Fruit fly (Drosophila melanogaster) whole organism: ENCODE measurements around the gene CG32037.

Experiments
- CG8478 ChIP-seq: fragments of >200 bp; optimal IDR thresholded peaks from 2 replicates; lab custom pipeline; 2018; ENCODE audit warnings: inconsistent platforms
- psq ChIP-seq: fragments of >200 bp; optimal IDR thresholded peaks from 2 replicates; lab custom pipeline; 2017
- usp ChIP-seq: fragments of >200 bp; optimal IDR thresholded peaks from 2 replicates; lab custom pipeline; 2017; ENCODE audit warnings: missing biosample characterization, missing genetic modification characterization, mixed read lengths

DNA sequence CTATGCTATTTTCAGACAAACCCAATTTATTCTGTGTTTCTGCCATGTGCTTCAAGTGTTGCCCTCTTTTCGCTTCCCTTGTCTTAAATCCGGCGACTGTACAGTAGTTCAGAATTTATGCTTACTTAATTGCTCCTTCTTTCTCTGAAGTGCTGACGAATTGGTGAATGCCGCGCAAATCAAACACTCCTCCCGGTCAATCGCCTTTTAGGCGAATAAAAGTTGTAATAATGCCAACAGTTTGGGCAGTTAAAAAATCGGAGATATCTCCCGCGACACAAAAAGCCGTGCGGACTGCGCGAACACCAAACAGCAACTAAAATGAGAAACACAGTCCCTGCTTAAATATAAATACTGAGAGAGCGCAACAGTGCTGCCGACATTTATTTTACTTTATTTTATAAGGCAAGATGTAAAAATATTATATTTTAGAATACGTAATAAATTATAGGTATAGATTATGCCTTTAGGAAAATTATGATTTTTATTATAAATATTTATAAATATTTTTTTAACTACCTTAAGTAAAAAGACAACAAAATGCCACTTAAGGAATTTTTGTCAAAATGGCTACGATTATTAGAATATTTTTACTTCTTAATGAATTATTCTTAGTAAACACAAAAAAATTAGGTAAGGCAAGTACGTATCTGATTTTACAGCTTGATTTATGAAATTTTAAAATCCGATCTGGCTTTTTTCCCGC, 13.1 kb upstream of the CG32037 start, which contains the start of gene path:
- TF ChIP-seq usp (no peak), psq (no peak), CG8478 (lab: Kevin White, UChicago) (no peak)
